Worm (Caenorhabditis elegans): ENCODE measurements around the gene sre-8.

Gene sre-8

DNA sequence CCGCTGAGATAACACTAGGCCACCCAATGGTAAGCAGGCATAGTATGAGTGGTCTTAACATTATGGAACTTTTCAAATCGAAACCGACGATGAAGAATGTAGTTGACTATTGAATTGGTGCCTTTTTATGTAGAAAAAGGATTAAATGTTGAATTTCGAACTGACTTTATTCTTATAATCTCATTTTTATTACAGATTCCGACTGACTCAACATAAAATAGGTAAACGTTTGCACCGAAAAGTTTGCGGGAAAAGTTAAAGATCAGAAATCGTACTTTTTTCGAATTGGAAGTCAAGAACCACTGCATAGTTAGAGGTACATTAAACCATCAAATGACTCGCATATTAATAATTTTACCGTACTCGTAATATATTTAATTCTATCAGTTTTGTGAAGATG lies 2.7 kb upstream of the sre-8 start, which contains the start of gene K02E11.7:
Gene K02E11.7 (minus strand): TSS at position 101 of the 400 bp plus-strand sequence.
- TF ChIP-seq ceh-16 (tag; optimal IDR thresholded peaks at IDR 0.05) (no peak), egl-27 (tag; optimal IDR thresholded peaks at IDR 0.05) (no peak), ceh-9 (tag; optimal IDR thresholded peaks at IDR 0.05) (no peak), fkh-2 (tag; optimal IDR thresholded peaks at IDR 0.05) (no peak), nhr-23 (tag; optimal IDR thresholded peaks at IDR 0.05) (no peak), aly-2 (tag; optimal IDR thresholded peaks at IDR 0.05) (no peak), pha-4 (tag; optimal IDR thresholded peaks at IDR 0.05) (no peak)

ce11 chrV:14260831-14261230 lies 3.9 kb downstream of the sre-8 start, which contains the start of gene F40G12.2:
TSS of gene F40G12.2 (minus strand) at chrV:14260931.
- no peak for TF ChIP-seq sea-2 (GFP tag; optimal IDR thresholded peaks at IDR 0.05)
- no peak for TF ChIP-seq tbx-2 (tag; optimal IDR thresholded peaks at IDR 0.05)
- TF ChIP-seq snpc-4 (tag; optimal IDR thresholded peaks at IDR 0.05) = no peak
- no peak for TF ChIP-seq nhr-28 (tag; optimal IDR thresholded peaks at IDR 0.05)
- no peak for TF ChIP-seq fkh-2 (tag; optimal IDR thresholded peaks at IDR 0.05)
- no peak for TF ChIP-seq unc-39 (tag; optimal IDR thresholded peaks at IDR 0.05)
- no peak for TF ChIP-seq lsy-12 (tag; optimal IDR thresholded peaks at IDR 0.05)
- no peak for TF ChIP-seq lin-39 (tag; optimal IDR thresholded peaks at IDR 0.05)
- TF ChIP-seq lin-15B (tag; optimal IDR thresholded peaks at IDR 0.05) = no peak
- no peak for TF ChIP-seq jun-1 (tag; optimal IDR thresholded peaks at IDR 0.05)
- no peak for TF ChIP-seq elt-2 (tag; optimal IDR thresholded peaks at IDR 0.05)
- TF ChIP-seq ceh-82 (tag; optimal IDR thresholded peaks at IDR 0.05) = no peak
- no peak for TF ChIP-seq nhr-237 (tag; optimal IDR thresholded peaks at IDR 0.05)
- no peak for TF ChIP-seq ztf-4 (tag; optimal IDR thresholded peaks at IDR 0.05)
- no peak for TF ChIP-seq ZK546.5 (tag; optimal IDR thresholded peaks at IDR 0.05)
- TF ChIP-seq pqm-1 (tag; optimal IDR thresholded peaks at IDR 0.05) = no peak
- no peak for TF ChIP-seq fkh-10 (GFP tag; optimal IDR thresholded peaks at IDR 0.05)

ce11 chrV:14267326-14267942 lies 10.5 kb downstream of the sre-8 start:
- TF ChIP-seq egl-5 (tag; optimal IDR thresholded peaks at IDR 0.05) (no peak), snpc-4 (tag; optimal IDR thresholded peaks at IDR 0.05) (peak; percentile 1)

DNA sequence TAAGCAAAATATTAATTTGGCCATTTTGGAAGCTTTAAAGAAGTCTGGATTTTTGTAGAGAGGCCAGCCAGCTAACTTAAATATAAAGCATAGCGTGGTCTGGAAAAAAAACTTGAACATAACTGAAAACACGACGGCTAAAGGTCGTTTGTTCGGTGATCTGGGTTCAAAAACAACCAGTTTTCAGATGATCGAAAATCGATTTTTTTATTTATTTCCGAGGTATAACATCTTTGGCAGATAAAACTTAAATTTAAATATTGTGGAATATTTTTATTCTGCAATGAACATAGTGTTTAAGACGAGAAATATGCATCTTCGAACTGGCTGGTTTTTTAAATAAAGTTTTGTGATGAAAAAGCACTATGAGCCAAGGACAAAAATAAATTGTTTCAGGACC lies 11.7 kb downstream of the sre-8 start, which contains the start of gene F40G12.4:
Gene F40G12.4 (minus strand): TSS at position 101 of the 400 bp plus-strand sequence.
- TF ChIP-seq fkh-10 (GFP tag; optimal IDR thresholded peaks at IDR 0.05) (no peak), ceh-82 (tag; optimal IDR thresholded peaks at IDR 0.05) (no peak), ztf-11 (tag; optimal IDR thresholded peaks at IDR 0.05) (no peak), fkh-2 (tag; optimal IDR thresholded peaks at IDR 0.05) (no peak), hmg-11 (tag; optimal IDR thresholded peaks at IDR 0.05) (no peak), nhr-77 (tag; optimal IDR thresholded peaks at IDR 0.05) (no peak), egl-27 (tag; optimal IDR thresholded peaks at IDR 0.05) (no peak), nhr-23 (tag; optimal IDR thresholded peaks at IDR 0.05) (no peak)

DNA sequence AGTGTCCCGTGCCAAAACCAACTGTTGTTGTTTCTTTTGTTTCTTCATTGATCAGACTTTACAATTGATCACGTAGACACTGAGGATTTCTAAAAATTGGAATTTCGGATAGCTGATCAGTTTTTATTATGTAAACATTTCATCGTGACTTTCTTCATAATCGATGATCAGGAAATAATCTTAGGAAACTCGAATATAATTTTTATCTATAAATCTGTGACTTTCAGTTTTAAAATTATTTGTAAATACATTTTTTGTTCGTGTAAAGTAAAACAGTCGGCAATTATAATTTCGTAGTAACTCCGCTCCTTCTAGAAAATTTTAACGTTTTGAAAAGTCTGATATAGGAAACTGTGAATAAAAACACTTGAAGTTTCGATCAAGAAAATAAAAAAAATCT lies 13.8 kb downstream of the sre-8 start, which contains the start of gene F40G12.5:
Gene F40G12.5 (minus strand): TSS at position 101 of the 400 bp plus-strand sequence.
- no peak for TF ChIP-seq nhr-76 (tag; optimal IDR thresholded peaks at IDR 0.05)
- no peak for TF ChIP-seq ceh-28 (tag; optimal IDR thresholded peaks at IDR 0.05)
- TF ChIP-seq R02D3.7 (tag; optimal IDR thresholded peaks at IDR 0.05) = no peak
- no peak for TF ChIP-seq skn-1 (tag; optimal IDR thresholded peaks at IDR 0.05)
- TF ChIP-seq hmg-11 (tag; optimal IDR thresholded peaks at IDR 0.05) = no peak
- no peak for TF ChIP-seq ceh-9 (tag; optimal IDR thresholded peaks at IDR 0.05)
- no peak for TF ChIP-seq mml-1 (tag; optimal IDR thresholded peaks at IDR 0.05)
- no peak for TF ChIP-seq nhr-12 (tag; optimal IDR thresholded peaks at IDR 0.05)
- no peak for TF ChIP-seq nhr-67 (tag; optimal IDR thresholded peaks at IDR 0.05)
- no peak for TF ChIP-seq nhr-23 (tag; optimal IDR thresholded peaks at IDR 0.05)
- no peak for TF ChIP-seq ama-1 (optimal IDR thresholded peaks at IDR 0.05)

Data from whole organism, L3 larva.